Fruit fly (Drosophila melanogaster) whole organism, wandering third instar larva: ENCODE data around the gene CG6688.

Source experiments
- Abd-B ChIP-seq: fragments of >200 bp; optimal IDR thresholded peaks from 2 replicates; lab custom pipeline; 2017; ENCODE audit warnings: missing biosample characterization, missing genetic modification characterization
- CG32264 ChIP-seq: fragments of 200-800 bp; sonication (Bioruptor generic); optimal IDR thresholded peaks from 2 replicates; lab custom pipeline; 2016; ENCODE audit warnings: missing biosample characterization, missing genetic modification characterization
- CG9705 ChIP-seq: fragments of 200-800 bp; sonication (Bioruptor generic); optimal IDR thresholded peaks from 2 replicates; lab custom pipeline; 2018; ENCODE audit warnings: missing biosample characterization, mild to moderate bottlenecking, missing genetic modification characterization
- CrebA ChIP-seq: fragments of 200-800 bp; sonication (Bioruptor generic); optimal IDR thresholded peaks from 2 replicates; lab custom pipeline; 2016; ENCODE audit warnings: missing biosample characterization, mild to moderate bottlenecking, missing genetic modification characterization, borderline replicate concordance
- Dfd ChIP-seq: fragments of >200 bp; optimal IDR thresholded peaks from 2 replicates; lab custom pipeline; 2017; ENCODE audit warnings: missing biosample characterization, missing genetic modification characterization
- Dif ChIP-seq: fragments of 200-275, 200-300 bp; sonication (Bioruptor generic); optimal IDR thresholded peaks from 2 replicates; lab custom pipeline; 2018; ENCODE audit warnings: missing biosample characterization, missing genetic modification characterization; ENCODE audit not compliant: partially characterized antibody
- HLH106 ChIP-seq: fragments of 200-800 bp; optimal IDR thresholded peaks from 3 replicates; lab custom pipeline; 2019; ENCODE audit warnings: missing biosample characterization, mild to moderate bottlenecking, missing genetic modification characterization, moderate library complexity
- Hr78 ChIP-seq: fragments of >200 bp; optimal IDR thresholded peaks from 2 replicates; lab custom pipeline; 2017; ENCODE audit warnings: missing biosample characterization, missing genetic modification characterization
- Hr83 ChIP-seq: fragments of 200-300 bp; sonication (Bioruptor generic); optimal IDR thresholded peaks from 2 replicates; lab custom pipeline; 2016; ENCODE audit warnings: missing biosample characterization, mild to moderate bottlenecking, missing genetic modification characterization, moderate library complexity; ENCODE audit not compliant: poor library complexity, severe bottlenecking
- Myc ChIP-seq: fragments of >200 bp; optimal IDR thresholded peaks from 2 replicates; lab custom pipeline; 2017
- N ChIP-seq: fragments of >200 bp; optimal IDR thresholded peaks from 2 replicates; lab custom pipeline; 2018; ENCODE audit warnings: missing biosample characterization, missing external identifiers, missing genetic modification characterization
- OdsH ChIP-seq: fragments of 200-800 bp; sonication (Bioruptor generic); optimal IDR thresholded peaks from 2 replicates; lab custom pipeline; 2016; ENCODE audit warnings: missing biosample characterization, mild to moderate bottlenecking, missing genetic modification characterization
- Rel ChIP-seq, 2 experiments: fragments of 200-800 bp; sonication (Bioruptor generic) in 1 of 2; optimal IDR thresholded peaks; 2 replicates in 1 of 2; 3 replicates in 1 of 2; lab custom pipeline; 2016 to 2019; ENCODE audit warnings: mild to moderate bottlenecking in 2 of 2, missing biosample characterization in 2 of 2, missing genetic modification characterization in 2 of 2, moderate library complexity in 1 of 2
- Sp1 ChIP-seq: fragments of 200-800 bp; sonication (Bioruptor generic); optimal IDR thresholded peaks from 3 replicates; lab custom pipeline; 2019; ENCODE audit warnings: missing biosample characterization, mild to moderate bottlenecking, missing genetic modification characterization, moderate library complexity
- Vsx2 ChIP-seq: fragments of 200-300, 225-300 bp; sonication (Bioruptor generic); optimal IDR thresholded peaks from 2 replicates; lab custom pipeline; 2018; ENCODE audit warnings: missing biosample characterization, missing genetic modification characterization; ENCODE audit not compliant: partially characterized antibody
- br ChIP-seq: fragments of 200-800 bp; sonication (Bioruptor generic); optimal IDR thresholded peaks from 2 replicates; lab custom pipeline; 2016; ENCODE audit warnings: missing biosample characterization, missing genetic modification characterization
- brk ChIP-seq: fragments of 200-800 bp; sonication (Bioruptor generic); optimal IDR thresholded peaks from 2 replicates; lab custom pipeline; 2016; ENCODE audit warnings: missing biosample characterization, mild to moderate bottlenecking, missing genetic modification characterization
- dl ChIP-seq, 2 experiments: fragments of 175-275, 200-275 bp in 1 of 2; fragments of 200-275 bp in 1 of 2; sonication (Bioruptor generic); optimal IDR thresholded peaks; lab custom pipeline; 2018; ENCODE audit warnings: mild to moderate bottlenecking in 2 of 2, missing biosample characterization in 2 of 2, missing genetic modification characterization in 2 of 2, moderate library complexity in 2 of 2; ENCODE audit not compliant: partially characterized antibody in 2 of 2, insufficient read depth in 1 of 2
- dmrt93B ChIP-seq: fragments of 200-800 bp; sonication (Bioruptor generic); optimal IDR thresholded peaks from 2 replicates; lab custom pipeline; 2018; ENCODE audit warnings: missing biosample characterization, mild to moderate bottlenecking, missing genetic modification characterization
- dsf ChIP-seq: sonication (Bioruptor generic); optimal IDR thresholded peaks from 2 replicates; lab custom pipeline; 2016; ENCODE audit warnings: missing biosample characterization, missing genetic modification characterization, borderline replicate concordance
- foxo ChIP-seq, 2 experiments: fragments of 200-800 bp; sonication (Bioruptor generic); optimal IDR thresholded peaks; 2 replicates in 1 of 2; 3 replicates in 1 of 2; lab custom pipeline; 2016 to 2017; ENCODE audit warnings: missing biosample characterization in 2 of 2, missing genetic modification characterization in 2 of 2
- fru ChIP-seq: fragments of 200-800 bp; sonication (Bioruptor generic); optimal IDR thresholded peaks from 3 replicates; lab custom pipeline; 2016; ENCODE audit warnings: missing biosample characterization, mild to moderate bottlenecking, missing genetic modification characterization
- h ChIP-seq: fragments of 200-800 bp; sonication (Bioruptor generic); optimal IDR thresholded peaks from 3 replicates; lab custom pipeline; 2016; ENCODE audit warnings: missing biosample characterization, mild to moderate bottlenecking, missing genetic modification characterization
- jim ChIP-seq: fragments of 175-275, 200-325 bp; sonication (Bioruptor generic); optimal IDR thresholded peaks from 2 replicates; lab custom pipeline; 2016; ENCODE audit warnings: missing biosample characterization, mild to moderate bottlenecking, missing genetic modification characterization
- lola ChIP-seq: fragments of >200 bp; optimal IDR thresholded peaks from 2 replicates; lab custom pipeline; 2017; ENCODE audit warnings: missing biosample characterization, missing genetic modification characterization
- pan ChIP-seq: fragments of >200 bp; optimal IDR thresholded peaks from 2 replicates; lab custom pipeline; 2017
- psq ChIP-seq: fragments of 200-800 bp; sonication (Bioruptor generic); optimal IDR thresholded peaks from 3 replicates; lab custom pipeline; 2017; ENCODE audit warnings: missing biosample characterization, mild to moderate bottlenecking, missing genetic modification characterization, moderate library complexity
- rgr ChIP-seq: fragments of 200-800 bp; sonication (Bioruptor generic); optimal IDR thresholded peaks from 3 replicates; lab custom pipeline; 2016; ENCODE audit warnings: missing biosample characterization, mild to moderate bottlenecking, missing genetic modification characterization
- sage ChIP-seq: fragments of 200-800 bp; sonication (Bioruptor generic); optimal IDR thresholded peaks from 2 replicates; lab custom pipeline; 2016; ENCODE audit warnings: missing biosample characterization, mild to moderate bottlenecking, missing genetic modification characterization
- sv ChIP-seq: fragments of 200-800 bp; sonication (Bioruptor generic); optimal IDR thresholded peaks from 3 replicates; lab custom pipeline; 2016; ENCODE audit warnings: missing biosample characterization, missing genetic modification characterization
- tai ChIP-seq: sonication (Bioruptor generic); optimal IDR thresholded peaks from 2 replicates; lab custom pipeline; 2016; ENCODE audit warnings: missing biosample characterization, missing genetic modification characterization
- woc ChIP-seq: sonication (Bioruptor generic); optimal IDR thresholded peaks from 2 replicates; lab custom pipeline; 2016; ENCODE audit warnings: missing biosample characterization, mild to moderate bottlenecking, missing genetic modification characterization

The CG6688 gene

dm6 chr3R:23053135-23053730, 41.0 kb downstream of the CG6688 start:
- no peak for TF ChIP-seq tai (GFP tag; lab: Kevin White, UChicago)
- no peak for TF ChIP-seq Hr78
- no peak for TF ChIP-seq br (GFP tag; lab: Kevin White, UChicago)
- TF ChIP-seq psq (GFP tag; lab: Kevin White, UChicago), result no peak
- TF ChIP-seq h (GFP tag; lab: Kevin White, UChicago), result no peak

DNA sequence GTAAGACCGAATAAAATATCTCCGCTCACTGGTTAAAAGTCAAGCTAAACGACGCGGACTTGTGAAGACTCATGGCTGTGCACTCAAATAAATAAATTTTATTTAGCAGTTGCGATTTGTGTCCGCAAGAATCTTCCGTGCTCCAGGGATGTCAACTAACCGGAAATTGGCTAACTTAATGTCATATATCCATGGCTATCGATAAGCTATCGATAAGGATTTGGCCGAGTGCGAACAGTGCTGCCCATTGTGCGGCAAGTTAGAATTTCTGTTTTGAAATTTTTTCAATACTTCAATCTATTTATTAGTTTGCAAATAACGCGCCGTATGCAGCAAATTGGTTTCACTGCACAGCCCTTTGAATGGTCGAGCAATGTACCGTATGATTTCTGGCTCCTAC, 41.7 kb downstream of the CG6688 start, which contains the start of gene p53:
Gene p53 (minus strand): TSS at position 147 of the 400 bp plus-strand sequence.
- peak; percentile 20 for TF ChIP-seq fru
- no peak for TF ChIP-seq tai (GFP tag; lab: Kevin White, UChicago)
- no peak for TF ChIP-seq Abd-B (GFP tag; lab: Kevin White, UChicago)
- peak in 1 of 2 experiments; percentile 39 for TF ChIP-seq foxo (GFP tag; optimal IDR thresholded peaks at IDR 0.05; lab: Kevin White, UChicago)
- TF ChIP-seq Vsx2 (GFP tag; lab: Kevin White, UChicago), result no peak
- no peak for TF ChIP-seq dl (GFP tag; optimal IDR thresholded peaks at IDR 0.05; lab: Kevin White, UChicago; ENCODE audit: insufficient read depth in 1 of 2, partially characterized antibody in 2 of 2)
- no peak for TF ChIP-seq lola (GFP tag; lab: Kevin White, UChicago)
- TF ChIP-seq Rel (GFP tag; optimal IDR thresholded peaks at IDR 0.05; lab: Kevin White, UChicago), result no peak
- no peak for TF ChIP-seq Rel (tag; optimal IDR thresholded peaks at IDR 0.05; lab: Kevin White, UChicago)
- peak; percentile 62 for TF ChIP-seq Hr83 (GFP tag; lab: Kevin White, UChicago)
- peak; percentile 69 for TF ChIP-seq dmrt93B
- peak; percentile 63 for TF ChIP-seq CG9705 (GFP tag; lab: Kevin White, UChicago)
- no peak for TF ChIP-seq dsf (GFP tag; lab: Kevin White, UChicago)
- peak; percentile 41 for TF ChIP-seq CG32264
- TF ChIP-seq br (GFP tag; lab: Kevin White, UChicago), result peak; percentile 47
- TF ChIP-seq h (GFP tag; lab: Kevin White, UChicago), result peak; percentile 55
- no peak for TF ChIP-seq CrebA (GFP tag; lab: Kevin White, UChicago)
- TF ChIP-seq rgr (GFP tag; lab: Kevin White, UChicago), result peak; percentile 68
- no peak for TF ChIP-seq psq (GFP tag; lab: Kevin White, UChicago)
- peak; percentile 60 for TF ChIP-seq HLH106
- no peak for TF ChIP-seq pan (lab: Kevin White, UChicago)
- TF ChIP-seq OdsH, result peak; percentile 51
- no peak for TF ChIP-seq N (GFP tag; lab: Kevin White, UChicago)
- TF ChIP-seq jim (GFP tag; lab: Kevin White, UChicago), result no peak
- TF ChIP-seq Dfd, result no peak
- TF ChIP-seq sv (GFP tag; lab: Kevin White, UChicago), result peak; percentile 64
- peak; percentile 53 for TF ChIP-seq Sp1

dm6 chr3R:23056113-23056512, 43.9 kb downstream of the CG6688 start:
- TF ChIP-seq Hr83 (GFP tag; lab: Kevin White, UChicago), result no peak
- no peak for TF ChIP-seq sage (GFP tag; lab: Kevin White, UChicago)
- no peak for TF ChIP-seq h (GFP tag; lab: Kevin White, UChicago)
- no peak for TF ChIP-seq brk (GFP tag; lab: Kevin White, UChicago)
- no peak for TF ChIP-seq Myc (lab: Kevin White, UChicago)
- TF ChIP-seq psq (GFP tag; lab: Kevin White, UChicago), result no peak
- TF ChIP-seq foxo (GFP tag; optimal IDR thresholded peaks at IDR 0.05; lab: Kevin White, UChicago), result no peak
- TF ChIP-seq woc (GFP tag; lab: Kevin White, UChicago), result no peak
- TF ChIP-seq fru, result no peak
- TF ChIP-seq OdsH, result no peak
- TF ChIP-seq Dif (GFP tag; lab: Kevin White, UChicago), result no peak
- TF ChIP-seq Sp1, result no peak

DNA sequence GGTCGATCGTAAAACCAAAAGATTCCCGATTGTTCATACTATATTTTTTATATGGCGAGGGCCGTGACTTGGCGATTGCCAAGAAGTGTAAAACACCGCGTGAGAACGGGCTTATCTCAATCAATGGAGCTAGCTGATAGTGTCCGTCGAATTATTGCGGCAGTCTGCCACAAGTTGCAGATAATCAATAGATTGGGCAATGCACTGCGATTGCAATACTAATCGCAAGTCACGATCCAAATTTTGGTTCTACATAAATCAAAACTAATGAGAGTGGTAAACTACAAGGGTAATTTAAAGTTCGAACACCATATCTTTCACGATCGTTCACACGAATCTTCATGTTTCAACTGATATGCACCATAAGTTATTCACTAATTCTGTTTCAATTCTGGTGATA, 44.5 kb downstream of the CG6688 start:
- no peak for TF ChIP-seq Rel (GFP tag; optimal IDR thresholded peaks at IDR 0.05; lab: Kevin White, UChicago)
- TF ChIP-seq Rel (tag; optimal IDR thresholded peaks at IDR 0.05; lab: Kevin White, UChicago), result peak; percentile 30
- TF ChIP-seq jim (GFP tag; lab: Kevin White, UChicago), result no peak
- TF ChIP-seq, all 38 proteins: peak for 1
